Fruit fly (Drosophila melanogaster) whole organism, wandering third instar larva: ENCODE results near the gene CG15322.

Experiments
- Myc ChIP-seq: fragments of >200 bp; optimal IDR thresholded peaks from 2 replicates; lab custom pipeline; 2017
- Sp1 ChIP-seq: fragments of 200-800 bp; sonication (Bioruptor generic); optimal IDR thresholded peaks from 3 replicates; lab custom pipeline; 2019; ENCODE audit warnings: missing biosample characterization, mild to moderate bottlenecking, missing genetic modification characterization, moderate library complexity
- dl ChIP-seq, 2 experiments: fragments of 175-275, 200-275 bp in 1 of 2; fragments of 200-275 bp in 1 of 2; sonication (Bioruptor generic); optimal IDR thresholded peaks; lab custom pipeline; 2018; ENCODE audit warnings: mild to moderate bottlenecking in 2 of 2, missing biosample characterization in 2 of 2, missing genetic modification characterization in 2 of 2, moderate library complexity in 2 of 2; ENCODE audit not compliant: partially characterized antibody in 2 of 2, insufficient read depth in 1 of 2
- fru ChIP-seq: fragments of 200-800 bp; sonication (Bioruptor generic); optimal IDR thresholded peaks from 3 replicates; lab custom pipeline; 2016; ENCODE audit warnings: missing biosample characterization, mild to moderate bottlenecking, missing genetic modification characterization
- lola ChIP-seq: fragments of >200 bp; optimal IDR thresholded peaks from 2 replicates; lab custom pipeline; 2017; ENCODE audit warnings: missing biosample characterization, missing genetic modification characterization
- usp ChIP-seq: fragments of >200 bp; optimal IDR thresholded peaks from 2 replicates; lab custom pipeline; 2017; ENCODE audit warnings: missing biosample characterization, missing genetic modification characterization

DNA sequence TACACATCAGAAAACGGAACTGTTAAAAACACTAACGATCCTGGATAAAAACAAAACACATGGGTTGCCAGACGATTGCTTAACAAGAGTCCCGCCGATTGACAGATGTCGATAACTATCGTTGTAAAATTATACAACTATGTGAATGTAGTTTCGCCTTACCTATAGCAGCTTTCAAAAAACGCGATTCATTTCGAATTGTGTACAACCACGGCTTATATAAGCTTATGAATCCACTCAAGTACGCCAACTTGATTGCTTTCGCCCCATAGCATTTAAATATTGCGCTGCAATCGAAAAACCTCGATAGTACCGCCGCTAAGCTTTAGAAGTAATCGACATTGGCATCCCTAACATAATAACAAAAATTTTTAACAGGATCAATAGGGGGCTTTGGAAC lies 36.5 kb downstream of the CG15322 start, which contains the start of the genes CG9581 and CG9578:
- TF ChIP-seq usp (no peak), fru (GFP tag; lab: Kevin White, UChicago) (no peak), lola (GFP tag; lab: Kevin White, UChicago) (no peak), Myc (no peak), Sp1 (GFP tag; lab: Kevin White, UChicago) (no peak), dl (GFP tag; optimal IDR thresholded peaks at IDR 0.05; lab: Kevin White, UChicago; ENCODE audit: insufficient read depth in 1 of 2, partially characterized antibody in 2 of 2) (no peak)
